Worm (Caenorhabditis elegans) whole organism, late embryonic: ENCODE measurements around the gene pph-4.1.

ENCODE experiments used
- ama-1 ChIP-seq: fragments of 150-350 bp; optimal IDR thresholded peaks from 2 replicates; lab custom pipeline; 2014
- ceh-2 ChIP-seq: sonication (generic microtip); optimal IDR thresholded peaks from 2 replicates; lab custom pipeline; 2016; ENCODE audit warnings: missing genotype, missing genetic modification characterization, missing compliant biosample characterization
- ceh-6 ChIP-seq: fragments of 200-800 bp; sonication (Bioruptor generic); optimal IDR thresholded peaks from 2 replicates; lab custom pipeline; 2018; ENCODE audit warnings: mild to moderate bottlenecking, missing genetic modification characterization, missing compliant biosample characterization
- ets-4 ChIP-seq: sonication (generic microtip); optimal IDR thresholded peaks from 2 replicates; lab custom pipeline; 2016; ENCODE audit warnings: missing genetic modification characterization, missing compliant biosample characterization
- hlh-30 ChIP-seq: sonication (generic microtip); optimal IDR thresholded peaks from 2 replicates; lab custom pipeline; 2017; ENCODE audit warnings: antibody characterized with exemption, missing genetic modification characterization, missing compliant biosample characterization; ENCODE audit not compliant: insufficient read depth
- lim-6 ChIP-seq: sonication (generic microtip); optimal IDR thresholded peaks from 2 replicates; lab custom pipeline; 2016; ENCODE audit warnings: missing genetic modification characterization, missing compliant biosample characterization
- nhr-11 ChIP-seq: fragments of 150-350 bp; optimal IDR thresholded peaks from 2 replicates; lab custom pipeline; 2014; ENCODE audit warnings: missing biosample characterization, missing genetic modification characterization
- nhr-232 ChIP-seq: sonication (generic microtip); optimal IDR thresholded peaks from 2 replicates; lab custom pipeline; 2016; ENCODE audit warnings: missing genetic modification characterization, missing compliant biosample characterization
- pag-3 ChIP-seq: sonication (generic microtip); optimal IDR thresholded peaks from 2 replicates; lab custom pipeline; 2016; ENCODE audit warnings: missing compliant biosample characterization, missing genetic modification characterization, borderline replicate concordance
- pat-9 ChIP-seq: fragments of 200-800 bp; sonication (Bioruptor generic); optimal IDR thresholded peaks from 2 replicates; lab custom pipeline; 2018; ENCODE audit warnings: mild to moderate bottlenecking, missing genetic modification characterization, moderate library complexity, missing compliant biosample characterization
- pha-4 ChIP-seq: fragments of 150-350 bp; optimal IDR thresholded peaks from 2 replicates; lab custom pipeline; 2018; ENCODE audit warnings: missing biosample characterization, missing genetic modification reagents, missing genetic modification characterization
- rnt-1 ChIP-seq: sonication (generic microtip); optimal IDR thresholded peaks from 2 replicates; lab custom pipeline; 2016; ENCODE audit warnings: missing genetic modification characterization, missing compliant biosample characterization
- unc-3 ChIP-seq, 2 experiments: fragments of 200-800 bp in 1 of 2; sonication (Bioruptor generic) in 1 of 2; sonication (generic microtip) in 1 of 2; conservative IDR thresholded peaks in 1 of 2; optimal IDR thresholded peaks in 1 of 2; 2 replicates each; pipeline versions ENCODE4 v1.3.6 to Lab custom; 2016 to 2022; ENCODE audit warnings: missing compliant biosample characterization in 2 of 2, missing genetic modification characterization in 2 of 2, missing genetic modification reagents in 1 of 2
- zip-5 ChIP-seq: sonication (generic microtip); optimal IDR thresholded peaks from 2 replicates; lab custom pipeline; 2016; ENCODE audit warnings: missing genetic modification characterization, missing compliant biosample characterization

DNA sequence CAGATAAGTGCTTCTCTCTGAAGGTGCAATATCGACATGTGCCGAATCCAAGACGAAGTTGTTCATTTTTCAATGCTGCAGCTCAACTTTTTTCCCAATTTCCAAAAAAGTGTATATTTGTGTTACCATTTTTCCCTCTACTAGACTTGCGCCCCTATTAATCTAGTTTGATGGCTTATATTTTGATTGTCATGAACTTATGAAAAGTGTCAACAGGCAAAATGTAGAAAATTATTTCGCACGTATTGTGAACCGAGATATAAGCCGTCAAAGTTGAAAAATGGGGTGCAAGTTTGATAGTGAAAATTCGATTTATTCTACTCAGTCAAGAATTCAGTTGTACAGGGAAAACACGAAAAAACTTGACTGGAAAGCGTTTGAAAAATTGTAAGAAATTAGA is 7.3 kb upstream of the pph-4.1 start, which contains the start of gene Y75B8A.32:
- TF ChIP-seq lim-6 (tag; lab: Kevin White, UChicago) = no peak
- no peak for TF ChIP-seq ets-4 (tag; lab: Kevin White, UChicago)
- TF ChIP-seq pag-3 (tag; lab: Kevin White, UChicago) = no peak
- no peak for TF ChIP-seq nhr-232
- no peak for TF ChIP-seq pat-9 (tag; lab: Kevin White, UChicago)
- TF ChIP-seq nhr-11 = no peak
- TF ChIP-seq zip-5 = no peak
- TF ChIP-seq pha-4 = no peak
- no peak for TF ChIP-seq ceh-6 (GFP tag; lab: Kevin White, UChicago)
- no peak for TF ChIP-seq rnt-1 (tag; lab: Kevin White, UChicago)
- no peak for TF ChIP-seq ama-1 (lab: Kevin White, UChicago)
- TF ChIP-seq unc-3 (GFP tag; conservative IDR thresholded peaks at IDR 0.05; lab: Robert Waterston, UW) = no peak
- TF ChIP-seq unc-3 (tag; optimal IDR thresholded peaks at IDR 0.05; lab: Kevin White, UChicago) = no peak
- no peak for TF ChIP-seq ceh-2
- TF ChIP-seq hlh-30 = no peak
